Fruit fly (Drosophila melanogaster): Measurements from ENCODE around the gene hng3.

The hng3 gene

DNA sequence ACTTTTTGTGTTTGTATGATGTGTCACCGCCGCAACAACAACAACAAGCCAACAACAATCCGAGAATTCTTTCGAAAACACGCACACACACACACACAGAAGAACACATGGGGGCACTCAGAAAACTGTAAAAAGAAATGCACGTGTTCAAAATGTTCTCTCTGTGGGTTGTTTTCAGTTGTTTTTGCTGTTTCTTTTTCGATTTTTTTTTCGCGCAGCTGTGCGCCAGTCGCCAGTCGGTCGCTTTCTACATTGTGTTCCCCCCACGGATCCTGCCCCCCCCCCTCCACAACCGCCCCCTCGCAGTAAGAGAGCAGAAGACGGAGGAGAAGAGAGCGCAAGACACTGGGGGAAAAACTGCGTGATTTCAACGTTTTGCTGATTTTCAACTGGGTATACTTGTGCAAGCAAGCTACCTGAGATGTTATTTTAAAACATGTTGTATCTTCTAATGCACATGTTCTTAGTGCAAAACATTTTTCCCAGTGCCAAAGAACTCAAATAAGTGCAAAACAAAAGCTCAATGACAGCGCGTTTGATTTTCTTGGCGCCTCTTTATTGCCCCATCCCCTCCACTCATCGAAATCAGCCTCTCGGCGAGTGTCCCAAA is 3.7 kb downstream of the hng3 start (continued):
- TF ChIP-seq bsh (GFP tag; optimal IDR thresholded peaks at IDR 0.05) (peak; percentile 5 to 19), CG10267 (tag; optimal IDR thresholded peaks at IDR 0.05) (no peak), CG5953 (GFP tag; IDR thresholded peaks at IDR 0.05) (0 out of 2 replicates have a peak, but pooled peaks have one; percentile 24), CG4360 (GFP tag; IDR thresholded peaks at IDR 0.05) (peak; percentile 85), HHEX (GFP tag; optimal IDR thresholded peaks at IDR 0.05) (peak; percentile 43), Fer2 (tag; optimal IDR thresholded peaks at IDR 0.05) (no peak), D19A (tag; optimal IDR thresholded peaks at IDR 0.05) (no peak), Nf-YC (tag; optimal IDR thresholded peaks at IDR 0.05) (no peak), CG8290 (GFP tag; optimal IDR thresholded peaks at IDR 0.05) (no peak), CG8290 (tag; optimal IDR thresholded peaks at IDR 0.05) (peak in 1 of 2 experiments; percentile 70), salm (tag; optimal IDR thresholded peaks at IDR 0.05) (no peak), CG4820 (GFP tag; optimal IDR thresholded peaks at IDR 0.05) (no peak), CG18764 (GFP tag; optimal IDR thresholded peaks at IDR 0.05) (no peak), slou (GFP tag; optimal IDR thresholded peaks at IDR 0.05) (no peak), Spps (tag; optimal IDR thresholded peaks at IDR 0.05) (no peak), D (optimal IDR thresholded peaks at IDR 0.05) (no peak), D (GFP tag; optimal IDR thresholded peaks at IDR 0.05) (no peak), ato (GFP tag; IDR thresholded peaks at IDR 0.05; ENCODE audit: partially characterized antibody) (no peak), nmo (GFP tag; optimal IDR thresholded peaks at IDR 0.05) (no peak), CG4854 (GFP tag; optimal IDR thresholded peaks at IDR 0.05) (no peak), slp2 (GFP tag; optimal IDR thresholded peaks at IDR 0.05) (no peak), az2 (GFP tag; optimal IDR thresholded peaks at IDR 0.05) (no peak), grn (GFP tag; optimal IDR thresholded peaks at IDR 0.05) (no peak), TFAM (GFP tag; optimal IDR thresholded peaks at IDR 0.05) (no peak), CG3838 (GFP tag; optimal IDR thresholded peaks at IDR 0.05) (no peak), PHDP (tag; optimal IDR thresholded peaks at IDR 0.05) (no peak), Rx (GFP tag; IDR thresholded peaks at IDR 0.05) (peak; percentile 47; the same call in 1 of the 2 replicates), tin (GFP tag; optimal IDR thresholded peaks at IDR 0.05) (no peak), Xrp1 (GFP tag; IDR thresholded peaks at IDR 0.05) (peak; percentile 18; the same call in 1 of the 2 replicates), Camta (GFP tag; optimal IDR thresholded peaks at IDR 0.05) (no peak), sens-2 (GFP tag; IDR thresholded peaks at IDR 0.05) (no peak), CG7271 (tag; optimal IDR thresholded peaks at IDR 0.05) (no peak), CG17802 (tag; optimal IDR thresholded peaks at IDR 0.05) (no peak), Six4 (GFP tag; optimal IDR thresholded peaks at IDR 0.05) (no peak), CG11456 (GFP tag; IDR thresholded peaks at IDR 0.05) (peak; percentile 63; the same call in 2 of the 3 replicates), CG12155 (GFP tag; optimal IDR thresholded peaks at IDR 0.05) (no peak), CG15479 (GFP tag; optimal IDR thresholded peaks at IDR 0.05) (no peak), CG12236 (GFP tag; optimal IDR thresholded peaks at IDR 0.05) (no peak), seq (GFP tag; IDR thresholded peaks at IDR 0.05) (peak; percentile 57; the same call in 1 of the 2 replicates), HLH3B (GFP tag; IDR thresholded peaks at IDR 0.05) (peak; percentile 27; the same call in 1 of the 2 replicates), Hey (tag; optimal IDR thresholded peaks at IDR 0.05) (no peak), emc (GFP tag; optimal IDR thresholded peaks at IDR 0.05) (no peak), Trl (optimal IDR thresholded peaks at IDR 0.05) (no peak), Trl (GFP tag; optimal IDR thresholded peaks at IDR 0.05) (no peak), CG6272 (GFP tag; IDR thresholded peaks at IDR 0.05) (peak; percentile 51), Taf1 (GFP tag; IDR thresholded peaks at IDR 0.05) (no peak), sob (GFP tag; IDR thresholded peaks at IDR 0.05) (peak; percentile 66; the same call in 1 of the 2 replicates), CG7963 (GFP tag; IDR thresholded peaks at IDR 0.05; ENCODE audit: partially characterized antibody) (no peak), Atf3 (GFP tag; optimal IDR thresholded peaks at IDR 0.05) (no peak), sc (optimal IDR thresholded peaks at IDR 0.05) (no peak), sc (GFP tag; optimal IDR thresholded peaks at IDR 0.05) (no peak), Xbp1 (GFP tag; optimal IDR thresholded peaks at IDR 0.05) (no peak)

Measured in whole organism, embryonic.